Fruit fly (Drosophila melanogaster): ENCODE results near the gene CG14362.

The CG14362 gene

DNA sequence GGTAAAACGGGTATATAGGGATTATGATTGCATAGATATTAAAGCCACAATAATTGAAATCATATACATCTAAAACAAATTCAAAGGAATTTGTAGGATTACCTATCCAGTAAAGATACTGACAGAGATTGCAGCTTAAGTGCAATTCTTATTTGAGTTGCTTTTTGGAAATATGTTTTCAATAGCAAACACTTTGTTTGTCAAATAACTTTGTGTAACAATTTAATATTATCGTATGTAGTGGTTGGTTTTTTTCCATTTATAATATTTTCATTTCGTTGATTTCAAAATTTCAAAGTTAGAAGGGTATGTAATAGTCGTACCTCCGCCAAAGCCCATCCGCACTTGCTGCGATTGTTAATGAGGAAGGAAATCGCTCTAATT, 48.6 kb downstream of the CG14362 start:
- TF ChIP-seq foxo (GFP tag; optimal IDR thresholded peaks at IDR 0.05) = peak in 1 of 2 experiments; percentile 2
- peak; percentile 13 for TF ChIP-seq fru (GFP tag; optimal IDR thresholded peaks at IDR 0.05)
- TF ChIP-seq pan (optimal IDR thresholded peaks at IDR 0.05) = no peak
- no peak for TF ChIP-seq Dif (GFP tag; optimal IDR thresholded peaks at IDR 0.05; ENCODE audit: partially characterized antibody)

- TF ChIP-seq GATAd (GFP tag; optimal IDR thresholded peaks at IDR 0.05) = no peak
- no peak for TF ChIP-seq usp (GFP tag; optimal IDR thresholded peaks at IDR 0.05)
- TF ChIP-seq Abd-B (GFP tag; optimal IDR thresholded peaks at IDR 0.05) = no peak
- no peak for TF ChIP-seq N (GFP tag; optimal IDR thresholded peaks at IDR 0.05)
- TF ChIP-seq woc (GFP tag; optimal IDR thresholded peaks at IDR 0.05) = no peak
These were observed 49.1 kb downstream of the CG14362 start for dm6 chr3R:13806032-13806709.

- TF ChIP-seq lola (GFP tag; optimal IDR thresholded peaks at IDR 0.05) (no peak), OdsH (GFP tag; optimal IDR thresholded peaks at IDR 0.05) (no peak), Vsx2 (GFP tag; optimal IDR thresholded peaks at IDR 0.05; ENCODE audit: partially characterized antibody) (no peak), Dif (GFP tag; optimal IDR thresholded peaks at IDR 0.05; ENCODE audit: partially characterized antibody) (no peak), Hr78 (GFP tag; optimal IDR thresholded peaks at IDR 0.05) (no peak), usp (GFP tag; optimal IDR thresholded peaks at IDR 0.05) (no peak), Myc (optimal IDR thresholded peaks at IDR 0.05) (no peak), Dfd (GFP tag; optimal IDR thresholded peaks at IDR 0.05) (no peak)
These were observed 50.2 kb downstream of the CG14362 start for dm6 chr3R:13804971-13805603.
